Fruit fly (Drosophila melanogaster): ENCODE measurements around the gene CG32459.

The CG32459 gene

dm6 chr3L:22886939-22887338 lies 31.1 kb upstream of the CG32459 start:
- TF ChIP-seq CG12768 (GFP tag; optimal IDR thresholded peaks at IDR 0.05) (peak; percentile 65), cic (GFP tag; optimal IDR thresholded peaks at IDR 0.05) (peak; percentile 70), CG33017 (tag; optimal IDR thresholded peaks at IDR 0.05) (no peak), bab1 (GFP tag; optimal IDR thresholded peaks at IDR 0.05) (no peak), Mnt (GFP tag; optimal IDR thresholded peaks at IDR 0.05) (peak; percentile 15), CG7045 (GFP tag; optimal IDR thresholded peaks at IDR 0.05) (no peak)

DNA sequence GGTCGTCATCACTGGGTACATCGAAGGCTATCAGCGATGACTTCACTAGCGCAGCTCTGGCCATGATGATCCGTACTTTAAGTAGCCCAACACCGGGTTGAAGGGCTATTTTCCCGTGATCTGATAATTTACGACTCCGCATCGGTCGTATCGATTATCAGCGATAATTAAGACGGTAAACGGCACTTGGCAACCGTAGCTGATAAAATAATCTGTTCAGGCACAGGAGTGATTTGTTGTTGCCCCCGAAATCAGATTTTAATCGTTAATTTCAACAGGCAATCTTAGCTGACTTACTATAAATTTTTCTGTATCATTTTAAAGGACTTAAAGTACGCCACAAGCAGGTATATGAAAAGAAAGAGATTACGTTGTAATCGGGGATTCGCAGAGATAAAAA lies 30.0 kb upstream of the CG32459 start:
- no peak for TF ChIP-seq Mnt (GFP tag; optimal IDR thresholded peaks at IDR 0.05)
- no peak for TF ChIP-seq Crg-1 (GFP tag; optimal IDR thresholded peaks at IDR 0.05)
- no peak for TF ChIP-seq pad (GFP tag; optimal IDR thresholded peaks at IDR 0.05)
- TF ChIP-seq CG12768 (GFP tag; optimal IDR thresholded peaks at IDR 0.05), result no peak
- TF ChIP-seq CG7101 (tag; optimal IDR thresholded peaks at IDR 0.05), result no peak
- TF ChIP-seq toe (GFP tag; optimal IDR thresholded peaks at IDR 0.05), result no peak
- no peak for TF ChIP-seq CG5204 (GFP tag; optimal IDR thresholded peaks at IDR 0.05)
- TF ChIP-seq CG33017 (tag; optimal IDR thresholded peaks at IDR 0.05), result no peak
- no peak for TF ChIP-seq Hr96 (GFP tag; optimal IDR thresholded peaks at IDR 0.05)
- no peak for TF ChIP-seq bab1 (GFP tag; optimal IDR thresholded peaks at IDR 0.05)
- no peak for TF ChIP-seq Clk (GFP tag; optimal IDR thresholded peaks at IDR 0.05)
- no peak for TF ChIP-seq kay (GFP tag; ENCODE audit: borderline replicate concordance)
- TF ChIP-seq CG7045 (GFP tag; optimal IDR thresholded peaks at IDR 0.05), result no peak
- TF ChIP-seq ovo (GFP tag; optimal IDR thresholded peaks at IDR 0.05), result no peak
- TF ChIP-seq cnc (optimal IDR thresholded peaks at IDR 0.05), result no peak
- no peak for TF ChIP-seq CG11617 (GFP tag; optimal IDR thresholded peaks at IDR 0.05)
- no peak for TF ChIP-seq tj (GFP tag; optimal IDR thresholded peaks at IDR 0.05)
- TF ChIP-seq CG1620 (GFP tag; optimal IDR thresholded peaks at IDR 0.05), result no peak
- TF ChIP-seq CG14711 (tag; optimal IDR thresholded peaks at IDR 0.05), result no peak
- TF ChIP-seq cic (GFP tag; optimal IDR thresholded peaks at IDR 0.05), result no peak

DNA sequence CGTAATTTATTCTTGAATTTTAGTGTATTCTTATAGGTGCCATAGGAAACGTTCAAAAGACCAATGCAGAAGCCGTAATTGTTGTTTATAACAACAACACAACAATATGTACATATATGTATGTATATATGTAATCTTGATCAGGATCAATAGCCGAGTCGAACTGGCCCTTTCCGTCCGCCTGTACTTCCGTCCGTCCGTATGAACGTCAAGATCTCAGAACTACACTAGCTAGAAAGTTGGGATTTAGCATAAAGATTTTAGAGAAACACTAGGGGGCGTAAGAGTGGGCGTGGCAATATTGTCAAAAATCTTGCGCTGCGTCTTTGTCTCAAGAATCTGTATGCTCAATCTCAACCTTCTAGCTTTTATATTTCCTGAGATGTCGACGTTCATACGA lies 28.6 kb upstream of the CG32459 start:
- TF ChIP-seq CG33017 (tag; optimal IDR thresholded peaks at IDR 0.05) (no peak), CG1620 (GFP tag; optimal IDR thresholded peaks at IDR 0.05) (no peak), CG7101 (tag; optimal IDR thresholded peaks at IDR 0.05) (no peak), pad (GFP tag; optimal IDR thresholded peaks at IDR 0.05) (no peak), cic (GFP tag; optimal IDR thresholded peaks at IDR 0.05) (no peak), CG12768 (GFP tag; optimal IDR thresholded peaks at IDR 0.05) (no peak), CG14711 (tag; optimal IDR thresholded peaks at IDR 0.05) (no peak), Clk (GFP tag; optimal IDR thresholded peaks at IDR 0.05) (no peak), Crg-1 (GFP tag; optimal IDR thresholded peaks at IDR 0.05) (no peak), CG7045 (GFP tag; optimal IDR thresholded peaks at IDR 0.05) (no peak), toe (GFP tag; optimal IDR thresholded peaks at IDR 0.05) (no peak), Mnt (GFP tag; optimal IDR thresholded peaks at IDR 0.05) (no peak), CG5204 (GFP tag; optimal IDR thresholded peaks at IDR 0.05) (no peak), CG11617 (GFP tag; optimal IDR thresholded peaks at IDR 0.05) (no peak), bab1 (GFP tag; optimal IDR thresholded peaks at IDR 0.05) (no peak), cnc (optimal IDR thresholded peaks at IDR 0.05) (no peak), tj (GFP tag; optimal IDR thresholded peaks at IDR 0.05) (no peak)

DNA sequence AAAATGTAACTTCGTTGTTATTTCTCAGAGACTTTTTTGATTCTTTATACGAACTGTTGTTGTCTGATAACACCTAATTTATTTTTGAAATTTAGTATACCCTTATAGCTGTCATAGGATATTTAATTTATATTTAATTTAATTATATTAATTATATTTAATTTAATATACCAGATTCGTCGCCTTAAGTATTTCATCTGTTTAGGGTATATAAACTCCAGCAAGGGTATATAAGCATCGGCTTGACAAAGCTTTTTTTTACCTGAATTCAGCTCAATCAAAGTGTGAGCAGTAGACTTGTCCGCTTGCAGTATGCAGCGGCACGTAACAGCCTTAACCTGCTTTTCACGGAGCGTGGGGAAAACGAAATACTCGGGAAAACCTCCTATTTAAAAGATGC lies 27.8 kb upstream of the CG32459 start:
- TF ChIP-seq kay (GFP tag; ENCODE audit: borderline replicate concordance) (no peak), cic (GFP tag; optimal IDR thresholded peaks at IDR 0.05) (no peak), CG7101 (tag; optimal IDR thresholded peaks at IDR 0.05) (no peak), CG1620 (GFP tag; optimal IDR thresholded peaks at IDR 0.05) (no peak), CG14711 (tag; optimal IDR thresholded peaks at IDR 0.05) (no peak), ovo (GFP tag; optimal IDR thresholded peaks at IDR 0.05) (no peak), tj (GFP tag; optimal IDR thresholded peaks at IDR 0.05) (no peak), Hr96 (GFP tag; optimal IDR thresholded peaks at IDR 0.05) (no peak)

DNA sequence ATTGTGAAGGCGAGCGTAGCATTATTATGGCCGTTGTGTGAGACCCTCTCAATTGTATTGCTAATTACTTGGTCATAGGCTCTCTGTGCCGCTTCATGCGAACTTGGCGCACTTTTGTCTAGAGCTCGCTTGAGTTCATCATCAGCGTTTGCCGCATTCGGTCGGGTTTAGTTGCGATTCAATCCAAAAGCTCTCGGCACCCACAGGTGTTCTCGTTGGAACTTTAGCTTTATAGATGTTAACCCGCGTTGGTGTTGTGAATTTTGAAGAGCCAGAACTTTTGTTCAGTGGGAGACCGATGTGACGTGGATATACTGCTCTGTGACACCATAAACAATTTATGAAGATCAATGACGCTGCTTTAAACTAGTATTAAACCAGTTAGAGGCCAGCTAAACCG lies 25.1 kb upstream of the CG32459 start, which contains the start of gene slif:
Gene slif (plus strand): TSS at position 132 of the 400 bp plus-strand sequence.
- TF ChIP-seq CG5204 (GFP tag; optimal IDR thresholded peaks at IDR 0.05) (no peak), CG7045 (GFP tag; optimal IDR thresholded peaks at IDR 0.05) (no peak), toe (GFP tag; optimal IDR thresholded peaks at IDR 0.05) (no peak), pad (GFP tag; optimal IDR thresholded peaks at IDR 0.05) (no peak), CG33017 (tag; optimal IDR thresholded peaks at IDR 0.05) (no peak), Mnt (GFP tag; optimal IDR thresholded peaks at IDR 0.05) (no peak), CG1620 (GFP tag; optimal IDR thresholded peaks at IDR 0.05) (no peak), CG14711 (tag; optimal IDR thresholded peaks at IDR 0.05) (no peak), cic (GFP tag; optimal IDR thresholded peaks at IDR 0.05) (no peak), kay (GFP tag; ENCODE audit: borderline replicate concordance) (no peak), tj (GFP tag; optimal IDR thresholded peaks at IDR 0.05) (no peak), CG11617 (GFP tag; optimal IDR thresholded peaks at IDR 0.05) (no peak), CG7101 (tag; optimal IDR thresholded peaks at IDR 0.05) (no peak), ovo (GFP tag; optimal IDR thresholded peaks at IDR 0.05) (no peak), bab1 (GFP tag; optimal IDR thresholded peaks at IDR 0.05) (no peak)

- TF ChIP-seq CG7045 (GFP tag; optimal IDR thresholded peaks at IDR 0.05) (no peak), bab1 (GFP tag; optimal IDR thresholded peaks at IDR 0.05) (no peak), CG33017 (tag; optimal IDR thresholded peaks at IDR 0.05) (no peak), CG7101 (tag; optimal IDR thresholded peaks at IDR 0.05) (no peak), toe (GFP tag; optimal IDR thresholded peaks at IDR 0.05) (no peak), CG12768 (GFP tag; optimal IDR thresholded peaks at IDR 0.05) (no peak), Mnt (GFP tag; optimal IDR thresholded peaks at IDR 0.05) (no peak), pad (GFP tag; optimal IDR thresholded peaks at IDR 0.05) (no peak), tj (GFP tag; optimal IDR thresholded peaks at IDR 0.05) (no peak), cic (GFP tag; optimal IDR thresholded peaks at IDR 0.05) (no peak)
These were observed 23.5 kb upstream of the CG32459 start for dm6 chr3L:22879344-22879723.

All from whole organism, adult.